Worm (Caenorhabditis elegans) whole organism, young adult: Measurements from ENCODE around the gene cyp-13B2.

Source experiments
- F37B4.10 ChIP-seq: fragments of 200-800 bp; sonication (Bioruptor generic); IDR thresholded peaks from 2 replicates; pipeline ENCODE4 v1.3.6; 2022; ENCODE audit warnings: missing genetic modification characterization, missing compliant biosample characterization
- ama-1 ChIP-seq, 3 experiments: fragments of 150-350 bp in 1 of 3; sonication (generic microtip) in 2 of 3; optimal IDR thresholded peaks; 2 replicates each; lab custom pipeline; 2014 to 2018; ENCODE audit warnings: missing biosample characterization in 2 of 3, missing genetic modification characterization in 2 of 3, missing genetic modification reagents in 2 of 3
- ceh-58 ChIP-seq: fragments of 200-800 bp; sonication (Bioruptor generic); IDR thresholded peaks from 2 replicates; pipeline ENCODE4 v1.3.6; 2022; ENCODE audit warnings: missing genetic modification characterization, missing compliant biosample characterization
- ceh-91 ChIP-seq: fragments of 200-800 bp; sonication (Bioruptor generic); IDR thresholded peaks from 2 replicates; pipeline ENCODE4 v1.3.6; 2022; ENCODE audit warnings: missing genetic modification reagents, missing genetic modification characterization, missing compliant biosample characterization
- egl-44 ChIP-seq: fragments of 200-800 bp; sonication (Bioruptor generic); IDR thresholded peaks from 2 replicates; pipeline ENCODE4 v1.3.6; 2022; ENCODE audit warnings: missing genetic modification reagents, missing genetic modification characterization, missing compliant biosample characterization
- lag-1 ChIP-seq: fragments of 200-800 bp; sonication (Bioruptor generic); IDR thresholded peaks from 2 replicates; pipeline ENCODE4 v1.3.6; 2022; ENCODE audit warnings: missing genetic modification reagents, missing genetic modification characterization, missing compliant biosample characterization
- lin-40 ChIP-seq: sonication (generic microtip); optimal IDR thresholded peaks from 2 replicates; lab custom pipeline; 2016; ENCODE audit warnings: missing genetic modification characterization, mild to moderate bottlenecking, missing compliant biosample characterization, missing genotype, missing genetic modification reagents
- lsy-27 ChIP-seq: sonication (generic microtip); optimal IDR thresholded peaks from 2 replicates; lab custom pipeline; 2017; ENCODE audit warnings: missing genetic modification characterization, mild to moderate bottlenecking, missing compliant biosample characterization, antibody characterized with exemption, missing genotype, borderline replicate concordance; ENCODE audit not compliant: insufficient read depth
- nhr-80 ChIP-seq: sonication (generic microtip); optimal IDR thresholded peaks from 2 replicates; lab custom pipeline; 2016; ENCODE audit warnings: missing genetic modification characterization, missing compliant biosample characterization
- snpc-4 ChIP-seq, 5 experiments: fragments of 150-350 bp in 1 of 5; sonication (generic microtip) in 4 of 5; optimal IDR thresholded peaks; 2 replicates each; lab custom pipeline; 2014 to 2018; ENCODE audit warnings: missing genetic modification characterization in 5 of 5, missing biosample characterization in 3 of 5, antibody characterized with exemption in 2 of 5, mild to moderate bottlenecking in 2 of 5, missing compliant biosample characterization in 2 of 5, missing genotype in 2 of 5, moderate library complexity in 2 of 5, missing genetic modification reagents in 1 of 5
- unc-62 ChIP-seq: fragments of 150-350 bp; optimal IDR thresholded peaks from 2 replicates; lab custom pipeline; 2014; ENCODE audit warnings: missing biosample characterization, missing genetic modification reagents, missing genetic modification characterization
- ztf-25 ChIP-seq: fragments of 200-800 bp; sonication (Bioruptor generic); IDR thresholded peaks from 2 replicates; pipeline ENCODE4 v1.3.6; 2022; ENCODE audit warnings: missing genetic modification reagents, missing genetic modification characterization, missing compliant biosample characterization
- ztf-6 ChIP-seq: fragments of 200-800 bp; sonication (Bioruptor generic); IDR thresholded peaks from 2 replicates; pipeline ENCODE4 v1.3.6; 2022; ENCODE audit warnings: missing genetic modification reagents, missing genetic modification characterization, missing compliant biosample characterization

DNA sequence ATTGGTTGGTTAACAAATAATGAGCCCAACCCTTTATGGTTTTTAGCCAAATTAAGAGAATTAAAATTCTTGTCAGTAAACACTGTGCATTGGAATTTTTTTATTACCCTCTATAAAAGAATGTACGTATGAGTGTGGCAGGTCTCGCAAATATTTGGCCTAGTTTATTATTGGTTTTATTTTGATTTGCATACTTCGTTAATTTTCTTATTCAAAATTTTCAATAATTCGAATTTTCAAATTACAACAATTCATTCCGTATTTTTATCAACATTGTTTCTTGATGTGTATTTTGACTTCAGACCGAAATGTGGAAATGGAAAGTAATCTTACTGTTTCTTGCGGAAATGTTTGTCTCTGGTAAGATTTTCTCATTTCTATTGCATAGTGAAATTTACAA is 32.3 kb downstream of the cyp-13B2 start, which contains the start of gene E02H4.4:
- TF ChIP-seq ceh-58 (GFP tag; lab: Robert Waterston, UW), result no peak
- no peak for TF ChIP-seq ztf-6 (GFP tag; lab: Robert Waterston, UW)
- no peak for TF ChIP-seq F37B4.10 (GFP tag; lab: Robert Waterston, UW)
- no peak for TF ChIP-seq unc-62
- no peak for TF ChIP-seq egl-44 (GFP tag; lab: Robert Waterston, UW)
- no peak for TF ChIP-seq lin-40 (tag; lab: Kevin White, UChicago)
- TF ChIP-seq nhr-80 (tag; lab: Kevin White, UChicago), result no peak
- TF ChIP-seq ama-1 (optimal IDR thresholded peaks at IDR 0.05; lab: Kevin White, UChicago), result no peak
- no peak for TF ChIP-seq ama-1 (GFP tag; optimal IDR thresholded peaks at IDR 0.05; lab: Kevin White, UChicago)
- no peak for TF ChIP-seq lag-1 (GFP tag; lab: Robert Waterston, UW)
- no peak for TF ChIP-seq snpc-4 (GFP tag; optimal IDR thresholded peaks at IDR 0.05; lab: Kevin White, UChicago)
- TF ChIP-seq snpc-4 (tag; optimal IDR thresholded peaks at IDR 0.05; lab: Kevin White, UChicago), result no peak
- no peak for TF ChIP-seq ztf-25 (GFP tag; lab: Robert Waterston, UW)
- TF ChIP-seq ceh-91 (GFP tag; lab: Robert Waterston, UW), result no peak
- no peak for TF ChIP-seq lsy-27 (tag; lab: Kevin White, UChicago)
